Worm (Caenorhabditis elegans) whole organism, mixed stage, embryonic: ENCODE data around the gene casy-1.

ENCODE experiments used
- blmp-1 ChIP-seq: fragments of 150-350 bp; optimal IDR thresholded peaks from 2 replicates; lab custom pipeline; 2014; ENCODE audit warnings: missing biosample characterization, missing genetic modification characterization
- ces-1 ChIP-seq: fragments of 150-350 bp; optimal IDR thresholded peaks from 2 replicates; lab custom pipeline; 2014; ENCODE audit warnings: missing biosample characterization, missing genetic modification reagents, missing genetic modification characterization
- cnd-1 ChIP-seq: fragments of 200-800 bp; sonication (Bioruptor generic); optimal IDR thresholded peaks from 2 replicates; lab custom pipeline; 2018; ENCODE audit warnings: mild to moderate bottlenecking, missing genetic modification characterization, missing compliant biosample characterization
- elt-1 ChIP-seq: sonication (generic microtip); optimal IDR thresholded peaks from 2 replicates; lab custom pipeline; 2017; ENCODE audit warnings: missing genetic modification characterization, mild to moderate bottlenecking, missing compliant biosample characterization, antibody characterized with exemption, moderate library complexity, borderline replicate concordance; ENCODE audit not compliant: insufficient read depth
- hlh-1 ChIP-seq: fragments of 150-350 bp; optimal IDR thresholded peaks from 2 replicates; lab custom pipeline; 2014; ENCODE audit warnings: missing biosample characterization, missing genetic modification reagents, missing genetic modification characterization
- lin-32 ChIP-seq: fragments of 200-800 bp; sonication (Bioruptor generic); optimal IDR thresholded peaks from 2 replicates; lab custom pipeline; 2018; ENCODE audit warnings: mild to moderate bottlenecking, missing genetic modification characterization, missing compliant biosample characterization
- mls-2 ChIP-seq: sonication (generic microtip); optimal IDR thresholded peaks from 2 replicates; lab custom pipeline; 2016; ENCODE audit warnings: mild to moderate bottlenecking, missing genetic modification characterization, moderate library complexity, missing compliant biosample characterization
- nhr-12 ChIP-seq: fragments of 150-350 bp; optimal IDR thresholded peaks from 2 replicates; lab custom pipeline; 2014; ENCODE audit warnings: missing biosample characterization, missing genetic modification characterization
- nhr-237 ChIP-seq: fragments of 150-350 bp; optimal IDR thresholded peaks from 2 replicates; lab custom pipeline; 2014; ENCODE audit warnings: missing biosample characterization, missing genetic modification characterization
- nhr-28 ChIP-seq: fragments of 150-350 bp; optimal IDR thresholded peaks from 2 replicates; lab custom pipeline; 2014; ENCODE audit warnings: missing biosample characterization, missing genetic modification characterization
- nhr-76 ChIP-seq: sonication (generic microtip); optimal IDR thresholded peaks from 2 replicates; lab custom pipeline; 2017; ENCODE audit warnings: missing biosample characterization, missing genetic modification characterization
- snpc-4 ChIP-seq: fragments of 150-350 bp; optimal IDR thresholded peaks from 2 replicates; lab custom pipeline; 2014; ENCODE audit warnings: missing biosample characterization, missing genetic modification characterization
- sptf-1 ChIP-seq: sonication (generic microtip); optimal IDR thresholded peaks from 2 replicates; lab custom pipeline; 2017; ENCODE audit warnings: mild to moderate bottlenecking, missing genetic modification characterization, moderate library complexity, missing compliant biosample characterization
- unc-62 ChIP-seq: fragments of 150-350 bp; optimal IDR thresholded peaks from 2 replicates; lab custom pipeline; 2014; ENCODE audit warnings: missing biosample characterization, missing genetic modification reagents, missing genetic modification characterization

DNA sequence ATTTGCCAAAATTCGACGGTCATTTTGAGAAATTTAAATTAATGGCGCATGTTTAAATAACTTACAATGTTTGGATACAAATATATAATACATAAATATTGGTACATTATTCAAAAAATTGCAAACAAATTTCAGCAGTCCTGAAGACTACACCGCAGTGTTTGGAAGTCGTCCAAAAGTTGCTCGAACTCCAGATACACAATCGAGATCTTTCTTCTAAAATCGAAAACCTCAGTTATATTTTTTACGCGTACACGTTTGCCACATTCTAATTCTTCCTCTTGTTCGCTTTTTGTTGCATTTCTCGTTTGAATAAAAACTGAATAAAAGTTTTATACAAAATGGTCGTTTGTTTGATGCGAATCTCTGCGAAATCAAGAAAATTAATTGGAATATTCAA lies 52.2 kb downstream of the casy-1 start, which contains the start of gene tsp-18:
- TF ChIP-seq nhr-76 (tag; lab: Kevin White, UChicago) (no peak), snpc-4 (tag; lab: Kevin White, UChicago) (no peak), sptf-1 (no peak), unc-62 (GFP tag; lab: Kevin White, UChicago) (no peak), nhr-237 (tag; lab: Kevin White, UChicago) (no peak), elt-1 (tag; lab: Kevin White, UChicago) (no peak), cnd-1 (tag; lab: Kevin White, UChicago) (no peak), ces-1 (GFP tag; lab: Kevin White, UChicago) (no peak), nhr-12 (tag; lab: Kevin White, UChicago) (no peak), hlh-1 (tag; lab: Kevin White, UChicago) (no peak), nhr-28 (tag; lab: Kevin White, UChicago) (no peak), lin-32 (GFP tag; lab: Kevin White, UChicago) (no peak), mls-2 (tag; lab: Kevin White, UChicago) (no peak), blmp-1 (tag; lab: Kevin White, UChicago) (no peak)
